Fruit fly (Drosophila melanogaster) whole organism: Measurements from ENCODE around the gene Tsen34.

Experiments used
- pan ChIP-seq: fragments of >200 bp; optimal IDR thresholded peaks from 2 replicates; lab custom pipeline; 2017
- psq ChIP-seq: fragments of >200 bp; optimal IDR thresholded peaks from 2 replicates; lab custom pipeline; 2017
- usp ChIP-seq: fragments of >200 bp; optimal IDR thresholded peaks from 2 replicates; lab custom pipeline; 2017; ENCODE audit warnings: missing biosample characterization, missing genetic modification characterization, mixed read lengths

DNA sequence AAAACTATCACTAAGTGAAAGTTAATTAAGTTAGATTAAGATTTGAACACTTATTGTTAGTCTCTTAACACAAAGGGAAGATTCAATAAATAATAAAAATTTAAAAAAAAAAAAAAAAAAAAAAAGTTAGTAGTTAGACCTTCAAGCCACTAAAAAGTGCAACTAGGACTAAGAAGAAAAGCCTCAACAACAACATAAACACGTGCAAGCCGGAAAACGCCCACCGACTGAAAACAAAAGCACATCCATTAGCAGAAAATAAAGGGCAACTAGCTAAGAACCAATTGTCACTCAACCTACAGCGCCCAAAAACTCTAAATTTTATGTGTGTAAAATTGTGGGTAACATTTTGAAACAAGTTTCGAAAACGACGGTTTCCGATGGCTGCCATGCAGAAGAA is 33.2 kb downstream of the Tsen34 start, which contains the start of gene CG13473:
- TF ChIP-seq pan (no peak), usp (GFP tag; lab: Kevin White, UChicago) (no peak), psq (lab: Kevin White, UChicago) (no peak)
